Fruit fly (Drosophila melanogaster): Measurements from ENCODE around the gene CG7201.

CG7201 gene

DNA sequence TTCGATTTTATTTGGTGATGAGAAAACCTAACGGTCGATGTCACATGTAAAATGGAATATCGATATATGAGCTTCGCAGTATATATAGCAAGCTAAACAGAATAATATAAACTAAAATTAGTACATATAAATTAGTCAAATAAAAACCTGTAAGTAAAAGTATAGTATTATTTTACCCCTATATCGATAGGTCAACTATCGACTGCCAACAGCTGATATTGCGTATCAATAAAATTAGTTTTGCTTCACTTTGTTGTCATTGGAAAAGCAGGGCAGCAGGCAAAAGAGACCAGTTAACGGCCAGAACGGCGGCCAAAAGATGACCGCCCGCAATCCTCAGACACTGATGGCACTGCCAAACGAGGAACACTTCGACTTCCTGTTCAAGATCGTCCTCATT, 1.8 kb upstream of the CG7201 start, which contains the start of gene Rab19 (continued):
- TF ChIP-seq CG4282 (GFP tag; optimal IDR thresholded peaks at IDR 0.05) (no peak), CG11504 (tag; optimal IDR thresholded peaks at IDR 0.05) (no peak), scrt (GFP tag; optimal IDR thresholded peaks at IDR 0.05) (no peak), gem (tag; optimal IDR thresholded peaks at IDR 0.05) (no peak), dimm (GFP tag; IDR thresholded peaks at IDR 0.05) (no peak), cad (GFP tag; optimal IDR thresholded peaks at IDR 0.05) (no peak), fu2 (GFP tag; optimal IDR thresholded peaks at IDR 0.05) (no peak), hbn (GFP tag; IDR thresholded peaks at IDR 0.05; ENCODE audit: partially characterized antibody) (peak; percentile 87), Meics (GFP tag; optimal IDR thresholded peaks at IDR 0.05) (no peak), Hmr (GFP tag; optimal IDR thresholded peaks at IDR 0.05) (no peak), CG11085 (GFP tag; IDR thresholded peaks at IDR 0.05) (no peak), sqz (GFP tag; optimal IDR thresholded peaks at IDR 0.05) (no peak), Bdp1 (GFP tag; optimal IDR thresholded peaks at IDR 0.05) (no peak), Awh (GFP tag; IDR thresholded peaks at IDR 0.05) (no peak), PHDP (tag; optimal IDR thresholded peaks at IDR 0.05) (peak; percentile 12), ac (GFP tag; optimal IDR thresholded peaks at IDR 0.05) (no peak), mld (GFP tag; IDR thresholded peaks at IDR 0.05; ENCODE audit: partially characterized antibody) (peak; percentile 78; the same call in 2 of the 3 replicates), CG18262 (tag; optimal IDR thresholded peaks at IDR 0.05) (no peak), CG13894 (tag; optimal IDR thresholded peaks at IDR 0.05) (no peak), Fer2 (tag; optimal IDR thresholded peaks at IDR 0.05) (no peak), CG11723 (GFP tag; optimal IDR thresholded peaks at IDR 0.05) (no peak), Pdp1 (GFP tag; optimal IDR thresholded peaks at IDR 0.05) (no peak), CG17361 (GFP tag; IDR thresholded peaks at IDR 0.05) (no peak), Dp (GFP tag; optimal IDR thresholded peaks at IDR 0.05) (peak; percentile 61), CG1602 (GFP tag; optimal IDR thresholded peaks at IDR 0.05) (no peak), CG3407 (GFP tag; optimal IDR thresholded peaks at IDR 0.05) (no peak), CG10321 (GFP tag; IDR thresholded peaks at IDR 0.05) (no peak), Med (GFP tag) (peak; percentile 69), Scr (GFP tag; IDR thresholded peaks at IDR 0.05; ENCODE audit: partially characterized antibody) (peak; percentile 94), otp (GFP tag; IDR thresholded peaks at IDR 0.05) (no peak), CG12104 (GFP tag; optimal IDR thresholded peaks at IDR 0.05) (no peak), Hey (tag; optimal IDR thresholded peaks at IDR 0.05) (no peak), bigmax (GFP tag; optimal IDR thresholded peaks at IDR 0.05) (no peak), CG31224 (GFP tag; IDR thresholded peaks at IDR 0.05) (no peak), p53 (GFP tag; optimal IDR thresholded peaks at IDR 0.05) (no peak), fd96Cb (tag; optimal IDR thresholded peaks at IDR 0.05) (no peak), CG7839 (tag; optimal IDR thresholded peaks at IDR 0.05) (no peak), fd3F (GFP tag; optimal IDR thresholded peaks at IDR 0.05) (no peak), CG3726 (GFP tag; IDR thresholded peaks at IDR 0.05) (no peak), CG13123 (GFP tag; optimal IDR thresholded peaks at IDR 0.05) (no peak), inv (GFP tag; IDR thresholded peaks at IDR 0.05; ENCODE audit: partially characterized antibody) (peak; percentile 76), Atf3 (GFP tag; optimal IDR thresholded peaks at IDR 0.05) (no peak), CG8281 (tag; optimal IDR thresholded peaks at IDR 0.05) (no peak), CG12299 (tag; optimal IDR thresholded peaks at IDR 0.05) (no peak), zf30C (GFP tag; optimal IDR thresholded peaks at IDR 0.05) (no peak), CG11560 (tag; IDR thresholded peaks at IDR 0.05) (no peak), esg (GFP tag; conservative IDR thresholded peaks at IDR 0.05) (no peak), CHES-1-like (GFP tag; optimal IDR thresholded peaks at IDR 0.05) (no peak), CG9727 (GFP tag; optimal IDR thresholded peaks at IDR 0.05) (no peak), cas (GFP tag; IDR thresholded peaks at IDR 0.05) (no peak), knrl (GFP tag; IDR thresholded peaks at IDR 0.05; ENCODE audit: partially characterized antibody) (peak; percentile 87)

Measured in whole organism, embryonic.